Fruit fly (Drosophila melanogaster): ENCODE measurements around the gene CG10096.

DNA sequence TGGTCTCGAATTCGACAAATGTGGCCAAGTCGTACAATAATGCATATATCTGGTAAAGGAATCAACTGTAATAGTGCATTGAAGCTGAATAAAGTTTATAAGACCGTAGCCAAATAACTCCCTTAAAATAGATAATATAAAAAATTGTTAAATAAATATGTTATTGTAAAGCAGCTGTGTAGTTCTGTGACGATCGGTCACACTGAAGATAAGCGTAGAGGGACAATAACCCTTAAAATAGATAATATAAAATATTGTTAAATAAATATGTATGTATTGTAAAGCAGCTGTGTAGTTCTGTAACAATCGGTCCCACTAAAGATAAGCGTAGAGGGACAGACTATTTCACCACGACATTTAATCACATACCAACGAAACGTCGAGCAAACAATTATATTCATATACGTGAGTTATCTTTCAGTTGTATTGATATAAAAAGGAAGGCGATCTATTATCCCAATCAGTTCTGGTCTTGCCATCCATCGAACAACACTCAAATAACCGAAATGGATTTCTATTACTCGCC is 20.5 kb downstream of the CG10096 start, which contains the start of gene GstD5:
- no peak for TF ChIP-seq Myc (optimal IDR thresholded peaks at IDR 0.05)
- TF ChIP-seq ttk (optimal IDR thresholded peaks at IDR 0.05), result no peak
- TF ChIP-seq insv (optimal IDR thresholded peaks at IDR 0.05), result no peak
- TF ChIP-seq psq (optimal IDR thresholded peaks at IDR 0.05), result no peak
- no peak for TF ChIP-seq h (optimal IDR thresholded peaks at IDR 0.05)

Measured in Kc167 (cell line).